Worm (Caenorhabditis elegans) whole organism, L4/young adult: Measurements from ENCODE around the gene wrt-10.

Experiments used
- W03F9.2 ChIP-seq: fragments of 150-350 bp; optimal IDR thresholded peaks from 2 replicates; lab custom pipeline; 2014; ENCODE audit warnings: missing biosample characterization, missing genetic modification characterization
- him-1 ChIP-seq: sonication (generic microtip); optimal IDR thresholded peaks from 2 replicates; lab custom pipeline; 2016; ENCODE audit warnings: missing genotype, missing genetic modification reagents, missing genetic modification characterization, missing compliant biosample characterization

DNA sequence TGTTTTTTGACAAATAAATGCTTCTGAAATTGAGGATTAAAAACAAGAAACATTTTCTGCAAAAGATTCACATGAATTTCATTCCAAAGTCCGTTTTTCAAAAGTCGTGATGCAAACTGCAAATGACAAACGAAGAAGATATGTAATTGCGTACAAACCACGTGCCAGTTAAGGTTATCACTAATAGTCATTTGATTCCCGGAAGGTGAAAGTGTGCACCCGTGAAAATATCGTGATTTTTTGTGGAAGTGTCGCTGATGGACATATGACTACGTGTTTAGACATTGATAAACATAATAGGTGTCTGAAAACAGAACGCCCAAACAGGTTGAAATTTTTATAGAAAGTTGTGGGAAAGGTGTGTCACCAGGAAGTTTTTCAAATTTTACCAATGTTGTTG lies 6.2 kb downstream of the wrt-10 start:
- TF ChIP-seq W03F9.2 (tag; lab: Kevin White, UChicago) (no peak), him-1 (tag; lab: Kevin White, UChicago) (no peak)
